Fruit fly (Drosophila melanogaster) whole organism, prepupa: Measurements from ENCODE around the gene Cp36.

Source experiments
- CG10669 ChIP-seq: fragments of 200-800 bp; sonication (Bioruptor generic); optimal IDR thresholded peaks from 3 replicates; lab custom pipeline; 2018; ENCODE audit warnings: missing biosample characterization, mild to moderate bottlenecking, missing genetic modification characterization, moderate library complexity
- CG11294 ChIP-seq: fragments of 200-800 bp; sonication (Bioruptor generic); IDR thresholded peaks from 2 replicates; pipeline ENCODE4 v1.3.6; 2022; ENCODE audit warnings: missing biosample characterization, missing genetic modification characterization
- CG15336 ChIP-seq: fragments of 200-800 bp; sonication (Bioruptor generic); IDR thresholded peaks from 2 replicates; pipeline ENCODE4 v1.3.6; 2022; ENCODE audit warnings: missing biosample characterization, missing genetic modification characterization
- CG32006 ChIP-seq: fragments of 200-800 bp; sonication (Bioruptor generic); optimal IDR thresholded peaks from 3 replicates; lab custom pipeline; 2017; ENCODE audit warnings: missing biosample characterization, mild to moderate bottlenecking, missing genetic modification characterization
- CG9139 ChIP-seq: fragments of 200-800 bp; sonication (Bioruptor generic); optimal IDR thresholded peaks from 3 replicates; lab custom pipeline; 2017; ENCODE audit warnings: missing biosample characterization, mild to moderate bottlenecking, missing genetic modification characterization
- Eip75B ChIP-seq: fragments of 200-800 bp; sonication (Bioruptor generic); optimal IDR thresholded peaks from 3 replicates; lab custom pipeline; 2016; ENCODE audit warnings: missing biosample characterization, missing genetic modification characterization
- Sox15 ChIP-seq: fragments of 200-800 bp; sonication (Bioruptor generic); optimal IDR thresholded peaks from 3 replicates; lab custom pipeline; 2016; ENCODE audit warnings: missing biosample characterization, missing genetic modification characterization

dm6 chrX:8512251-8512650, 33.1 kb downstream of the Cp36 start:
- TF ChIP-seq CG11294 (no peak), CG9139 (GFP tag; lab: Kevin White, UChicago) (no peak), Sox15 (no peak), Eip75B (GFP tag; lab: Kevin White, UChicago) (no peak), CG15336 (GFP tag; lab: Robert Waterston, UW) (no peak), CG32006 (GFP tag; lab: Kevin White, UChicago) (no peak), CG10669 (no peak)
